Fruit fly (Drosophila melanogaster) ovary, adult (tissue): Measurements from ENCODE around the gene ckd.

Experiments
- CG17801 ChIP-seq: fragments of 200-800 bp; optimal IDR thresholded peaks from 2 replicates; lab custom pipeline; 2019; ENCODE audit warnings: missing biosample characterization, mild to moderate bottlenecking, missing genetic modification characterization, moderate library complexity; ENCODE audit not compliant: partially characterized antibody

ckd gene

DNA sequence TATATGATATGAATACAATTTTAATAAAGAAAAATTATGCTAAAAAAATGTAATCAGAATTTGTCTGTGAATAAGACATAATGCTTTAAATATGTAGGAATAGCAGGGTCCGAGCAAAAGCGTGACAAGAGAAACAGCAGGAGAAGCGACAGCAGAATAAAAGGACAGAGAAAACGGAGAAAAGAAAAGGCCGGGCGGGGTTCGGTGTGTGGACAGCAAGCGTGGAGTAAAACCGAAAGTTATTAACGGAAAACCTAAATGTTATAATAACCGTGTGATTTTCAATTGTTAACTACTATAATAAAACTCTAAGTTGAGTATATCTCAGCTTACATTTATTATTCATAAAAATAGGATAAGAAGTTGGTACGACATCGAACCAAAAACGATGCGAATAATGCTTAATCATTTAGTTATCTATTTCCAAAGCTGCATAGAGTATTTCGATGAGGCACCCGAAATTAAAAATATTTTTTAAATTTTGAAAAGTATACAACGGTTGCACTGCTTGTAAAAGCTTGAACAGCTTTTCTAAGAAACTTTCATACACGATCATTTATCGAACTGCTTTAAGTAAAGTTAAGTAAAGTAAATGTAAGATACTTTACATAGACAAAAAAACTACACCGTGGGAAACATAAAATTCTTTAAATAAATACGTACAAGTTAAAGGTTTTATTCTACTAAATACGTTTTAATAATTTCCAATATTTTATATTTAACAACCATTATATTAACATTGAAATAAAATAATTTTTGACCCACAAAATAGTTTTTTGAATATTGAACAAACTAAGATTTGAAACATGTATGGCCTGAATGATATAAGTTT is 5.8 kb upstream of the ckd start:
- TF ChIP-seq CG17801 (GFP tag; lab: Kevin White, UChicago): no peak

DNA sequence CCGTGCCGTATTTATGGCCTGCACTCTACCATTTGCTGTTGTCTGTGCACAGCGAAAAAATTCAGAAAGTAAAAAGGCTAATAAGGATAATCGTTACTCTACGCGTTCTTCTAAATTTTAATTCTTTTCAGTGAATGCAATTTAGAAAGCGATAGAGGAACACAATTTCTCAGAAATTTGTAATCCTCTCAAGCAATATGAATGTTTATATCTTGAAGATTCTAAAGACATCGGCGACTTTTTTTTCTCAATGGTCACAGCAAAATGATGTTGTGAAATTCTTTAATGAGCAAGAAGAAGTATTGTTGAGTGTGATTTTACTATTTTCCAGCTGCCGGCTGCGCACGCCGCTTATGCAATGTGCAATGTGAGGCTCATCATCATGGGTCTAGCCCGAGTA is 4.8 kb upstream of the ckd start:
- no peak for TF ChIP-seq CG17801 (GFP tag; lab: Kevin White, UChicago)

DNA sequence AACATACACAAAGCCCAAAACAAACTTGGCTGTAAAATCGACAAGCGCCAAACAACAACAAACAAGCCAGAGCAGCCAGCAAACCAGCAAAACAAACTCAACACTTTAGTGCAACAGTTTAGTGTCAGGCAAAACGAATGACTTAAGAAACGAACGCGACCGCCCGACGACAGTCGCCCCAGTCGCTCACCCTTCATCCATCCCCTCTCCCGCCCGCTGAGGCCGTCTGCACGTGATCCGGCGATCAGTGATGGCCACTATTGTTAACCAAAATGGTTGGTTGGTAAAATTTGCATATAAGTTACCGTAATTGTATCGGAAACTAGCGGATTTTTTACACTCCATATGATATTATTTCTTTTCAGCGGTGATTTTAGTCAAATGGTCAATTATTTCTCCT is 4.0 kb upstream of the ckd start:
- TF ChIP-seq CG17801 (GFP tag; lab: Kevin White, UChicago): no peak

DNA sequence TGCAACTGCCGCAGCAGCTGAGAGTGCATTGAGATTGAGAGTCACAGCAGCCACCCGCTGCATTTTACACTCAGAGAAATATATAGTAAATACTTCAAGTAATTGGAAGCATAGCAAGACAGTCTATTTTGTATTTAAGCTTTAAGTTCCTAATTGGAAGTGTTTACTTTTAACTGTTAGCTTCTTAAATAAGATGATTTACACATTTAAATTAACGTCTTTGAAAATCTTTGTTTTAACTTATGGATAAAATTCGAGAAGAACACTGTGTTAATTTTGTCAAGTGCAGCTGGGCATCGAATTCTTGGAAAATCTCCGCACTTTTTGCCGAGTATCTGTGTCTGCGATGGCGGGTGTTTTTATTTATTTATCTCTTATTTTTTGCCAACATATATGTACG is 2.0 kb downstream of the ckd start:
- no peak for TF ChIP-seq CG17801 (GFP tag; lab: Kevin White, UChicago)

DNA sequence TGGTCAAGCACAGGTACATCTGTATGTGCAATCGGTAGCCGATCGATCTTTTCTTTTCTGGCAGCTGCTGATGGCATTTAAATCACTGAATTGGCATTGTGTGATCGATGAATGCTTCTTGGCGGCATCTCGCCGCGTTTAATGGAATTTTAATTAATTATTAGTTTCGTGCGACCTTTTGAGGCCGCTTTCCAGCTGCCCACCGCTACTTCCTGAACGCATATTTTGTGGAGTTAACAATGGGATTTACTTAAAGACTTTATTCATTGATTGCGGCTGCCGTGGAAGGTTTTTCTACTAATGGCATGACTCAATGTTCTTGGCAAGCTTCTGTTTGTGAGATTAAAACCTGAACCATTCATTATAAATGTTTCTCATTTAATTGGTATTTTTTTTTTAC is 4.0 kb downstream of the ckd start:
- TF ChIP-seq CG17801 (GFP tag; lab: Kevin White, UChicago): no peak

DNA sequence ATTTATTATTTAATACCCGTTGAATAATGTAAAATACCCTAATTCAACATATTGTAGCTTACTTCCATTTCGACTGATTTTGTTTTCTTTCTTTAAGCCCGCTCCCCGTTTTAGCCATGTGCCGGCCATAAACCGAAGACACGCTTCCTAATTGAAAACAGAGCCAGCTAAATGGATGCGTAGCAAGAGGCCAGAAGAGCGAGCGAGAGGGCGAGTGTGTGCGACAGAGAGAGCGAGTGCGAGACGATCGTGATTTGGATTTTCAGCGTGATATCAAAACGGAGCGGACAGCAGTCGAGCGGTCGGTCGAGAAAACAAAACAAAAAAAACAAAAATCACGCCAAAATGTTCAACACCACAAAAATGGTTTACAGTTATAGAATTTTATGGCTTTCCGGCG is 8.6 kb downstream of the ckd start:
- TF ChIP-seq CG17801 (GFP tag; lab: Kevin White, UChicago): no peak

DNA sequence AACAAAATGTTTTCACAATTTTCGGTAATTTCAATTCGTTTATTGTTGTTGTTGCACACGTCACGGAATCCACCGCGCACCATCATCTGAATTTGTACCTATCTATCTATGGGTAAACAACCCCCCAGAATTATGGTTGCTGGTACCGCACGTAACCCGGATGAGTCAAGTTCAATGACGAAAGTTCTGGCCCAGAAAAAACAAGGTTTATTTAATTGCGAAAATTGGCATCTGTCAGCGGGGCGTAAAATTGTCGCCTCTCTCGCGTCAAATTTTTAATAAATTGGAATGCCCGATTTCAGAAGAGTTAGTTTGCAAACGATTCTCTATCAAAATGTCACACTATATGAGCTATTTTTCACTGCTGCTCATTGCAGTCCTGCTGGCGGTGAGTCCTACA is 10.5 kb downstream of the ckd start, which contains the start of gene CG34265:
TSS of gene CG34265 (plus strand) at position 301 of the 400 bp plus-strand sequence.
- TF ChIP-seq CG17801 (GFP tag; lab: Kevin White, UChicago): no peak

DNA sequence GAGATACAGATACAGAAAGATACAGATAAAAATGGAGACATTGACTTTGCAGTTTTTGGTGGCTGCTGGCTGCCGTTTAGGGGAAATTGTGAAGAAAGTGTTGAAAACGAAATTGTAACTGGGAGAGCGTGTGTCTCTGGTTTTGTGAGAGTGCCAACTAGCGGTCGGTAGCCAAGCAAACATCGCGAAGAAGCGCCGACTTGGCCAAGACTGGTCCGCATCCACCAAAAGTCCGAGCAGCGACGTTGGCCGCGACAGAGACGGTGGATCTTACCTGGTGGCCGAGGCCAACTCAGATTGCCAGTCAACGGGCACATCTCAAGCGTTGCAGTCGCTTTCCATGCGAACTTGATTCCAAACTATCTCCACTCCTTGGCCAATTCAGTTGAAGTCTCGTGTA is 13.1 kb downstream of the ckd start, which contains the start of gene CG14960:
TSS of gene CG14960 (plus strand) at position 301 of the 400 bp plus-strand sequence.
- TF ChIP-seq CG17801 (GFP tag; lab: Kevin White, UChicago): no peak

DNA sequence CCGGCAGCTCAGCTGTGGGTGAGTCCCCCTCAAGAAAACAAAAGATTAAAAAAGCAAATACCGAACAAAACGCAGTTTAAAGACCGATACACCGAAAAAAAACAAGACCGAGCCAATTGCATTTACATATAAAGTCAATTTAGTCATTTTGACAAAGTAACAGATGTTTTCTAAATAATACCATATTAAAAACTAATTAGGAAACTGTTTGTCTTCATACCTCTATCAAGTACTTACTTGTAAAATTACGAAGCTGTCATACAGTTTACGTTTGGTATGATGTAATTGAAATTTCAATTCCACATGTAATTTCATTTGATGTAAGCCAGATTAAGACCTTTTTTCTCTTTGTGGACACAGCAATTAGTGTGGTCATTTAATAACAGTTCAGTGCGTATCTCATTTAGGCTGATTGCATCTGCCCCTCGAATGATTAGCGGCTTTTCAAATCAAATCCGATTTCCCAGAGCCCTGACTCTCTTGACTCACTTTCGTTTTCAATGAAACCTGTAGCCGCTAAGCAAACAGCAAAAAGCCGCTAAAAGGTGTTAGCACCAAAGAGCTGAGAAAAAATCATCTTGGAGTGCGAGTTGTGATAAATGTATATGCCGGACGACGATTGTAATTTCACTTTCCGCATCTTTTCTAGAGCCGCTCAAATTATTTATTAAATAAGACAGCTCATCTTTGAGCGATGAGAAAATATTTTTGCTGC is 16.9 kb downstream of the ckd start:
- TF ChIP-seq CG17801 (GFP tag; lab: Kevin White, UChicago): no peak

DNA sequence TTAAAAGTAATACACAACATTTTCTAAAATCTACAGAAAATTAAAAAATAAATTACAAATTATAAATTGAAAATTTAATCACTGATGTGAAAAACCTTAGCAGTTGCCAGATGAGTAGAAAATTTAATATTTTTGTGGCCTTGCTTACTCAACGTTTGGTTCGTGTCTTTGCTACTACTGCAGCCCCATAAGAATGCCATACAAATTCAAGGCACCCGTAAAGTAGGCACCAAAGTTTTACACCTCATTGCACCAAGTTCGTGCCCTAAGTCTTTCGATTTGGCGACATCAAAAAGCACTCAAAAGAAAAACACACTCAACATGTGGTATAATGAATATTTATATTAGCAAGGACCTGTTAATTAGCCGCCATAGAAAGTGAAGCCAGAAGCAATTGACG is 19.3 kb downstream of the ckd start:
- TF ChIP-seq CG17801 (GFP tag; lab: Kevin White, UChicago): no peak

DNA sequence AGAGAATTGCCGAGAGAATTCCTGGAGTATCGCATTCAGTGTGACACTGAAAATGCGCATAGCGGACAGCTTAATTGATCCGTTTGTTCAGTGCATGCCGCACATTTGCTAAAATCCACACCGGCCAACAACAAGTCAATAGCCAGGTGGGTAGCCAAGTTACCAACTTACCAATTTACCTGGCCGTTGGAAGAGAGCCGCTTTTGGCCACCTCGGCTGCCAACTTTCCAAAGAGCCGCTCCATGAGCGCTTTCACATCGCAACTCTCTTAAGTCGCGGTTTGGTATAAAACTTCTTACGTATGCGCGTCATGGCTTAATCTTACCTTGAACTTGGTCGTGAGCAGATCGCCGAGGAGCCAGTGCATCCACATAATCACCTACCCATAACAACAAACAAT is 22.3 kb downstream of the ckd start, which contains the start of gene CG12017:
TSS of gene CG12017 (plus strand) at position 310 of the 400 bp plus-strand sequence.
- no peak for TF ChIP-seq CG17801 (GFP tag; lab: Kevin White, UChicago)

DNA sequence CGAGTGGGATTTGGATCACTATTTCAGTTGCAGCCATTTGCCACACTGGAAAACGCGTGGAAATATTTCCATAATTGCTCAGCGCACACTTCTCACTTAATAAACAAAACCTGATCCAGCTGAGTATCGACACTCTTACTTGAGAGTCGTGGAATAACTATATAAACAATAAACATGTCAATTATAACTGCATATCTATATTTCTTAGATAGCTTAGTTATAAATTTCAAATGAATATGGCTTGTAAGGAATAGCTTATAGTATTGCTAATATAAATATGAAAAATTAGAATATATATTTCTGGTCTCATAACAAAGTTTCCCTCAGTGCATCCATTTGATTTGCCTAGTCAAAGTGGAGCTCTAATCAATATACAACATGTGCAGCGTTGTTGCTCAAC is 25.6 kb downstream of the ckd start:
- no peak for TF ChIP-seq CG17801 (GFP tag; lab: Kevin White, UChicago)

DNA sequence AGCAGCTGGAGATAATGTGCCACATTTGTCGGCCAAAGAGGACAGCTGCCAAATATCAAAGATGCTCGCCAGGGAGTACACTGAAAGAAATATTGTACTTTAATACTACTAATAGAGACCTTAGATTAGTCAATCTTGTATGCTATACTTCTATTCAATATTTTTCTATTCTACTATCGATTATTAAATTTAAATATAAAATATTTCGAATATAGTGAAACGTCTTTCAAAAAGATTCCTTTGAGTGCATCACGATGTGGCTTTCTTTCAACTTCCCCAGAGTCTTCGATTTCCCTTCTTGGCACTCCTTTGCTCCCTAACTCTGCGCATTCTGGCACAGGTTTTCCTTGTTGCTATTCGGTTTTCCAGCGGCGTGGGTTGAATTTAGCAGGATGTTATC is 27.2 kb downstream of the ckd start:
- no peak for TF ChIP-seq CG17801 (GFP tag; lab: Kevin White, UChicago)

DNA sequence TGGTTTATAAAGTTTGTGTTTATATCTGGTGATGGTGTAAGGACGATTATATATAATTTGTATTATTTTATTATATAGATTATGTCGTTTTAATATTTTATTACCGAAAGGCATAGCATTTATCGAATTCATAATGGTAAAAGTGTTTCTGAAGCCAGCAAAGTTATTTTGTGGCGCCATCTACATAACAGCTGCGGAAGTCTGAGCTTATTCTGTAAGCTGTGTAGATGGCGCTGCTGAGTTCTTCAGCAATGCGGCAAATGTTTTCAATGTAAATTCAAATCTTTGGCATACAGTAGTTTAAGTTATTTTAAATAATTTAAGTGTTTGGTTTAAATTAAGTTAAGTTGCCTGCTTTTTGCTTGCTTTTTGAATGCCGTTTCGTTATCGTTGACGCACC is 30.7 kb downstream of the ckd start:
- TF ChIP-seq CG17801 (GFP tag; lab: Kevin White, UChicago): no peak

DNA sequence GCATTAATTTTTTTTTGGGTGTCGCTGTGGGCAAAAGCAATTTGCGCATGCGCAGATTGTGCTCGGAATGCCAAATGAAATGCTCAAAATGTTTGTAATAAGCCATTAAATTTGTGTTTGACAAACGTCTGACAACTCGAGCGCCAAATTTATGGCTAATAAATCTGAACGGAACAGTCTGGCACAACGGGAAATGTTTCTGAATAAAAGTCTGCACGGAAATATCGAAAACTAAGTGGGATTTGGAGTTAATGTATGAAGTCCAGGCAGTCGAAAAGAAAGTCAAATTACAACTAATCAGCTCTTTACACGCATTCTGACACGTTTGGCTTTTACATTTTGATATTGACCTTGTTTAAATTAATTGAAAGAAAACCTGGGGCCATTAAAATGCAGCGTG is 33.5 kb downstream of the ckd start, which contains the start of gene CG12009:
TSS of gene CG12009 (plus strand) at position 301 of the 400 bp plus-strand sequence.
- no peak for TF ChIP-seq CG17801 (GFP tag; lab: Kevin White, UChicago)

DNA sequence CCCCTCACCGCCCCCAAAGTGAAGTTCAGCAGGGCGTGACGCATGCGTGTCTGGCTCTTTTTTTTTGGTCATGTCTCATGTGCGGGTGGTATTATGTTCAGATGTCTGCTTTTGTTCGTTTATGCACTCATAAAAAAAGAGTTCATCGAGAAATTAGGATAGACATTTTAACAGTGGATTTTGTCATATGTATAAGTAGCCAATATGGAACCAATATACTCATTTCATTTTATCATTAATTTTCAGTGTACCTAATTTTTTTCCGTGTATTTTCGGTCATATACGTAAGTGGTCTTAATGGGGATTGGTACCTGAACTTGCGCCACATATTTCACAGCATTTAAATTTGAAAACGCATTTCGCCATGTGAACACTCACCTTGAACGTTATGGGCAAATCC is 42.7 kb downstream of the ckd start:
- no peak for TF ChIP-seq CG17801 (GFP tag; lab: Kevin White, UChicago)
